Worm (Caenorhabditis elegans) whole organism, L4 larva: ENCODE results near the gene myo-6.
A peak's percentile ranks its signal among the peaks of the same experiment; 100 is the strongest.

ENCODE experiments used
- F10B5.3 ChIP-seq: sonication (generic microtip); optimal IDR thresholded peaks from 2 replicates; lab custom pipeline; 2016; ENCODE audit warnings: mild to moderate bottlenecking, missing genetic modification characterization, missing compliant biosample characterization
- F26F4.8 ChIP-seq: fragments of 200-800 bp; sonication (Bioruptor generic); conservative IDR thresholded peaks from 2 replicates; pipeline ENCODE4 v1.3.6; 2022; ENCODE audit warnings: missing genetic modification characterization, missing compliant biosample characterization
- F44E2.7 ChIP-seq: fragments of 200-800 bp; sonication (Bioruptor generic); IDR thresholded peaks from 2 replicates; pipeline ENCODE4 v2.1.2; 2022; ENCODE audit warnings: missing genetic modification characterization, missing compliant biosample characterization
- T20F7.1 ChIP-seq: fragments of 200-800 bp; sonication (Bioruptor generic); optimal IDR thresholded peaks from 2 replicates; lab custom pipeline; 2018; ENCODE audit warnings: mild to moderate bottlenecking, missing genetic modification characterization, missing compliant biosample characterization
- Y48G9A.11 ChIP-seq: fragments of 200-800 bp; sonication (Bioruptor generic); IDR thresholded peaks from 2 replicates; pipeline ENCODE4 v1.3.6; 2022; ENCODE audit warnings: missing genetic modification reagents, missing genetic modification characterization, missing compliant biosample characterization
- Y5F2A.4 ChIP-seq: fragments of 200-800 bp; sonication (Bioruptor generic); optimal IDR thresholded peaks from 2 replicates; lab custom pipeline; 2018; ENCODE audit warnings: mild to moderate bottlenecking, missing genetic modification characterization, missing compliant biosample characterization
- Y75B8A.6 ChIP-seq: fragments of 200-800 bp; sonication (Bioruptor generic); IDR thresholded peaks from 2 replicates; pipeline ENCODE4 v1.3.6; 2022; ENCODE audit warnings: missing genetic modification reagents, missing genetic modification characterization, missing compliant biosample characterization
- ZK546.5 ChIP-seq, 2 experiments: sonication (generic microtip); optimal IDR thresholded peaks; 2 replicates each; lab custom pipeline; 2017; ENCODE audit warnings: missing biosample characterization in 2 of 2, missing genetic modification characterization in 2 of 2
- aha-1 ChIP-seq: fragments of 150-350 bp; peaks from one replicate; lab custom pipeline; 2014; ENCODE audit warnings: missing biosample characterization, missing genetic modification characterization
- aly-2 ChIP-seq: sonication (generic microtip); optimal IDR thresholded peaks from 2 replicates; lab custom pipeline; 2018; ENCODE audit warnings: missing biosample characterization, missing genetic modification characterization
- ama-1 ChIP-seq: fragments of 150-350 bp; optimal IDR thresholded peaks from 2 replicates; lab custom pipeline; 2014; ENCODE audit warnings: inconsistent platforms, mixed read lengths
- arid-1 ChIP-seq: fragments of 200-800 bp; sonication (Bioruptor generic); conservative IDR thresholded peaks from 2 replicates; pipeline ENCODE4 v1.3.6; 2022; ENCODE audit warnings: missing genetic modification reagents, missing genetic modification characterization, missing compliant biosample characterization
- attf-4 ChIP-seq: sonication (generic microtip); optimal IDR thresholded peaks from 3 replicates; lab custom pipeline; 2017; ENCODE audit warnings: missing biosample characterization, missing genetic modification characterization
- ceh-20 ChIP-seq: fragments of 200-800 bp; sonication (Bioruptor generic); IDR thresholded peaks from 2 replicates; pipeline ENCODE4 v1.3.6; 2022; ENCODE audit warnings: missing genetic modification reagents, missing genetic modification characterization, missing compliant biosample characterization
- ceh-28 ChIP-seq: fragments of 150-350 bp; optimal IDR thresholded peaks from 2 replicates; lab custom pipeline; 2014; ENCODE audit warnings: missing biosample characterization, missing genetic modification reagents, missing genetic modification characterization
- ceh-32 ChIP-seq: sonication (generic microtip); optimal IDR thresholded peaks from 2 replicates; lab custom pipeline; 2016; ENCODE audit warnings: mild to moderate bottlenecking, missing genetic modification characterization, missing compliant biosample characterization; ENCODE audit not compliant: poor library complexity
- ces-1 ChIP-seq: fragments of 150-350 bp; sonication (generic microtip); optimal IDR thresholded peaks from 4 replicates; lab custom pipeline; 2014; ENCODE audit warnings: missing biosample characterization, missing genetic modification reagents, missing genetic modification characterization
- ctbp-1 ChIP-seq: fragments of 200-800 bp; sonication (Bioruptor generic); IDR thresholded peaks from 2 replicates; pipeline ENCODE4 v1.3.6; 2022; ENCODE audit warnings: missing genetic modification reagents, missing genetic modification characterization, missing compliant biosample characterization
- daf-19 ChIP-seq: fragments of 200-800 bp; sonication (Bioruptor generic); conservative IDR thresholded peaks from 2 replicates; pipeline ENCODE4 v1.3.6; 2022; ENCODE audit warnings: missing genetic modification characterization, missing compliant biosample characterization
- daf-8 ChIP-seq: fragments of 200-800 bp; sonication (Bioruptor generic); IDR thresholded peaks from 2 replicates; pipeline ENCODE4 v1.3.6; 2022; ENCODE audit warnings: missing genetic modification characterization, missing compliant biosample characterization
- dmd-6 ChIP-seq: fragments of 200-800 bp; sonication (Bioruptor generic); IDR thresholded peaks from 2 replicates; pipeline ENCODE4 v1.3.6; 2022; ENCODE audit warnings: missing genetic modification reagents, missing genetic modification characterization, missing compliant biosample characterization
- dmd-9 ChIP-seq: fragments of 200-800 bp; sonication (Bioruptor generic); IDR thresholded peaks from 2 replicates; pipeline ENCODE4 v1.3.6; 2022; ENCODE audit warnings: missing genetic modification reagents, missing genetic modification characterization, missing compliant biosample characterization
- duxl-1 ChIP-seq: sonication (generic microtip); optimal IDR thresholded peaks from 2 replicates; lab custom pipeline; 2016; ENCODE audit warnings: mild to moderate bottlenecking, missing genetic modification characterization, moderate library complexity, missing compliant biosample characterization; ENCODE audit not compliant: poor library complexity
- egl-27 ChIP-seq: sonication (generic microtip); optimal IDR thresholded peaks from 3 replicates; lab custom pipeline; 2017; ENCODE audit warnings: missing biosample characterization, missing genetic modification reagents, missing genetic modification characterization
- egl-43 ChIP-seq: fragments of 200-800 bp; sonication (Bioruptor generic); IDR thresholded peaks from 2 replicates; pipeline ENCODE4 v1.3.6; 2022; ENCODE audit warnings: missing genetic modification reagents, missing genetic modification characterization, missing compliant biosample characterization
- fkh-10 ChIP-seq: fragments of 150-350 bp; optimal IDR thresholded peaks from 2 replicates; lab custom pipeline; 2014; ENCODE audit warnings: missing biosample characterization, missing genetic modification reagents, missing genetic modification characterization
- fos-1 ChIP-seq: fragments of 150-350 bp; optimal IDR thresholded peaks from 2 replicates; lab custom pipeline; 2014; ENCODE audit warnings: missing biosample characterization, missing genetic modification characterization
- gei-8 ChIP-seq: fragments of 200-800 bp; sonication (Bioruptor generic); optimal IDR thresholded peaks from 2 replicates; lab custom pipeline; 2018; ENCODE audit warnings: mild to moderate bottlenecking, missing genetic modification characterization, missing compliant biosample characterization
- jun-1 ChIP-seq: fragments of 150-350 bp; optimal IDR thresholded peaks from 2 replicates; lab custom pipeline; 2014; ENCODE audit warnings: missing biosample characterization, missing genetic modification reagents, missing genetic modification characterization
- lim-7 ChIP-seq: fragments of 200-800 bp; sonication (Bioruptor generic); IDR thresholded peaks from 2 replicates; pipeline ENCODE4 v1.3.6; 2022; ENCODE audit warnings: missing genetic modification characterization, missing compliant biosample characterization
- lin-29 ChIP-seq: fragments of 200-800 bp; sonication (Bioruptor generic); IDR thresholded peaks from 2 replicates; pipeline ENCODE4 v1.3.6; 2022; ENCODE audit warnings: missing genetic modification reagents, missing genetic modification characterization, missing compliant biosample characterization
- lir-3 ChIP-seq: sonication (generic microtip); optimal IDR thresholded peaks from 2 replicates; lab custom pipeline; 2016; ENCODE audit warnings: mild to moderate bottlenecking, missing genetic modification characterization, missing compliant biosample characterization
- lsy-2 ChIP-seq, 2 experiments: fragments of 150-350 bp in 1 of 2; sonication (generic microtip) in 1 of 2; optimal IDR thresholded peaks; 2 replicates each; lab custom pipeline; 2014 to 2017; ENCODE audit warnings: missing biosample characterization in 2 of 2, missing genetic modification characterization in 2 of 2
- mdt-29 ChIP-seq: fragments of 200-800 bp; sonication (Bioruptor generic); IDR thresholded peaks from 2 replicates; pipeline ENCODE4 v1.3.6; 2022; ENCODE audit warnings: missing genetic modification reagents, missing genetic modification characterization, missing compliant biosample characterization
- mes-2 ChIP-seq: sonication (generic microtip); optimal IDR thresholded peaks from 2 replicates; lab custom pipeline; 2016; ENCODE audit warnings: missing genotype, mild to moderate bottlenecking, missing genetic modification characterization, missing compliant biosample characterization; ENCODE audit not compliant: poor library complexity, severe bottlenecking
- nhr-10 ChIP-seq: fragments of 150-350 bp; optimal IDR thresholded peaks from 2 replicates; lab custom pipeline; 2014; ENCODE audit warnings: missing biosample characterization, missing genetic modification characterization
- nhr-42 ChIP-seq: fragments of 200-800 bp; sonication (Bioruptor generic); IDR thresholded peaks from 2 replicates; pipeline ENCODE4 v1.3.6; 2022; ENCODE audit warnings: missing genetic modification characterization, missing compliant biosample characterization
- nhr-6 ChIP-seq: fragments of 150-350 bp; optimal IDR thresholded peaks from 2 replicates; lab custom pipeline; 2014; ENCODE audit warnings: missing biosample characterization, missing genetic modification characterization
- nhr-77 ChIP-seq: fragments of 150-350 bp; optimal IDR thresholded peaks from 2 replicates; lab custom pipeline; 2014; ENCODE audit warnings: missing biosample characterization, missing genetic modification characterization
- saeg-2 ChIP-seq: fragments of 200-800 bp; sonication (Bioruptor generic); IDR thresholded peaks from 2 replicates; pipeline ENCODE4 v1.3.6; 2022; ENCODE audit warnings: missing genetic modification reagents, missing genetic modification characterization, missing compliant biosample characterization
- snpc-1.2 ChIP-seq: fragments of 200-800 bp; sonication (Bioruptor generic); IDR thresholded peaks from 2 replicates; pipeline ENCODE4 v1.3.6; 2022; ENCODE audit warnings: missing genetic modification reagents, missing genetic modification characterization, missing compliant biosample characterization
- snpc-4 ChIP-seq: fragments of 150-350 bp; optimal IDR thresholded peaks from 2 replicates; lab custom pipeline; 2014; ENCODE audit warnings: missing biosample characterization, missing genetic modification characterization
- spr-3 ChIP-seq: fragments of 200-800 bp; sonication (Bioruptor generic); optimal IDR thresholded peaks from 2 replicates; lab custom pipeline; 2018; ENCODE audit warnings: mild to moderate bottlenecking, missing genetic modification characterization, missing compliant biosample characterization
- unc-130 ChIP-seq: sonication (generic microtip); optimal IDR thresholded peaks from 2 replicates; lab custom pipeline; 2016; ENCODE audit warnings: missing genetic modification reagents, missing genetic modification characterization, missing compliant biosample characterization
- unc-62 ChIP-seq, 3 experiments: fragments of 150-350 bp in 1 of 3; sonication (generic microtip); optimal IDR thresholded peaks in 2 of 3; peaks in 1 of 3; 1 replicate in 1 of 3; 2 replicates in 2 of 3; lab custom pipeline; 2014 to 2017; ENCODE audit warnings: missing biosample characterization in 3 of 3, missing genetic modification characterization in 3 of 3, missing genetic modification reagents in 3 of 3, missing genotype in 1 of 3
- vab-7 ChIP-seq: fragments of 200-800 bp; sonication (Bioruptor generic); IDR thresholded peaks from 2 replicates; pipeline ENCODE4 v1.3.6; 2022; ENCODE audit warnings: missing genetic modification reagents, missing genetic modification characterization, missing compliant biosample characterization
- zfp-3 ChIP-seq: fragments of 200-800 bp; sonication (Bioruptor generic); conservative IDR thresholded peaks from 2 replicates; pipeline ENCODE4 v1.3.6; 2022; ENCODE audit warnings: missing genetic modification reagents, missing genetic modification characterization, missing compliant biosample characterization
- zip-11 ChIP-seq: fragments of 200-800 bp; sonication (Bioruptor generic); IDR thresholded peaks from 2 replicates; pipeline ENCODE4 v1.3.6; 2022; ENCODE audit warnings: missing genetic modification characterization, missing compliant biosample characterization
- zip-2 ChIP-seq: fragments of 150-350 bp; optimal IDR thresholded peaks from 2 replicates; lab custom pipeline; 2014; ENCODE audit warnings: missing biosample characterization, missing genetic modification characterization

The myo-6 gene

ce11 chrIII:13462965-13463783 is 53.6 kb downstream of the myo-6 start, which contains the start of gene ant-1.1:
Gene ant-1.1, plus strand, starts transcription at chrIII:13463163.
- TF ChIP-seq F26F4.8 (GFP tag; lab: Robert Waterston, UW) (no peak), F44E2.7 (GFP tag; lab: Robert Waterston, UW) (no peak), snpc-4 (tag; lab: Kevin White, UChicago) (no peak), mdt-29 (peak; percentile 88), ZK546.5 (tag; optimal IDR thresholded peaks at IDR 0.05; lab: Kevin White, UChicago) (peak; percentile 50 to 96), dmd-9 (GFP tag; lab: Robert Waterston, UW) (no peak), Y48G9A.11 (peak; percentile 47; the same call in 1 of the 2 replicates), zip-11 (no peak), fos-1 (tag; lab: Kevin White, UChicago) (no peak), aha-1 (tag; lab: Kevin White, UChicago) (peak; percentile 99), daf-8 (GFP tag; lab: Robert Waterston, UW) (no peak), arid-1 (GFP tag; lab: Robert Waterston, UW) (peak; percentile 90), unc-130 (GFP tag; lab: Kevin White, UChicago) (peak; percentile 81), snpc-1.2 (GFP tag; lab: Robert Waterston, UW) (0 out of 2 replicates have a peak, but pooled peaks have one; percentile 43), duxl-1 (peak; percentile 68), nhr-77 (tag; lab: Kevin White, UChicago) (peak; percentile 84), dmd-6 (peak; percentile 89), unc-62 (GFP tag; optimal IDR thresholded peaks at IDR 0.05 in 1 of 2; lab: Kevin White, UChicago) (peak in 1 of 2 experiments; percentile 82), unc-62 (tag; optimal IDR thresholded peaks at IDR 0.05; lab: Kevin White, UChicago) (no peak), lsy-2 (tag; optimal IDR thresholded peaks at IDR 0.05; lab: Kevin White, UChicago) (peak; percentile 98 to 99), fkh-10 (GFP tag; lab: Kevin White, UChicago) (peak; percentile 64), Y5F2A.4 (GFP tag; lab: Kevin White, UChicago) (no peak), zip-2 (tag; lab: Kevin White, UChicago) (no peak), vab-7 (GFP tag; lab: Robert Waterston, UW) (0 out of 2 replicates have a peak, but pooled peaks have one; percentile 59), ceh-28 (peak; percentile 53), mes-2 (tag; lab: Kevin White, UChicago) (peak; percentile 95), nhr-6 (peak; percentile 86), ceh-20 (GFP tag; lab: Robert Waterston, UW) (peak; percentile 85), daf-19 (GFP tag; lab: Robert Waterston, UW) (peak; percentile 71), lir-3 (tag; lab: Kevin White, UChicago) (no peak), Y75B8A.6 (peak; percentile 82), lin-29 (GFP tag; lab: Robert Waterston, UW) (peak; percentile 78), egl-43 (GFP tag; lab: Robert Waterston, UW) (peak; percentile 88), saeg-2 (peak; percentile 86), nhr-42 (GFP tag; lab: Robert Waterston, UW) (peak; percentile 93), spr-3 (GFP tag; lab: Kevin White, UChicago) (peak; percentile 70), ctbp-1 (peak; percentile 75), aly-2 (tag; lab: Kevin White, UChicago) (no peak), F10B5.3 (tag; lab: Kevin White, UChicago) (peak; percentile 70), attf-4 (tag; lab: Kevin White, UChicago) (no peak), T20F7.1 (GFP tag; lab: Kevin White, UChicago) (peak; percentile 86), ceh-32 (no peak), egl-27 (tag; lab: Kevin White, UChicago) (no peak), zfp-3 (GFP tag; lab: Robert Waterston, UW) (peak; percentile 91), nhr-10 (tag; lab: Kevin White, UChicago) (no peak), ces-1 (no peak), jun-1 (tag; lab: Kevin White, UChicago) (peak; percentile 47), ama-1 (lab: Kevin White, UChicago) (peak; percentile 97), lim-7 (peak; percentile 64; the same call in 1 of the 2 replicates), gei-8 (GFP tag; lab: Kevin White, UChicago) (peak; percentile 56)
